Fruit fly (Drosophila melanogaster) whole organism, embryonic: ENCODE data around the gene CG6034.
A peak's percentile ranks its signal among the peaks of the same experiment; 100 is the strongest.

Experiments
- Adf1 ChIP-seq: fragments of 200-800 bp; sonication (Bioruptor generic); IDR thresholded peaks from 2 replicates; pipeline ENCODE4 v1.3.6; 2022; ENCODE audit warnings: missing biosample characterization, missing genetic modification characterization
- Atf6 ChIP-seq: fragments of 200-800 bp; sonication (Bioruptor generic); IDR thresholded peaks from 2 replicates; pipeline ENCODE4 v1.3.6; 2022; ENCODE audit warnings: missing biosample characterization, missing genetic modification characterization
- CG10274 ChIP-seq: fragments of 200-800 bp; sonication (Bioruptor generic); optimal IDR thresholded peaks from 3 replicates; lab custom pipeline; 2017; ENCODE audit warnings: missing biosample characterization, mild to moderate bottlenecking, missing genetic modification characterization
- CG10321 ChIP-seq: fragments of 200-800 bp; sonication (Bioruptor generic); IDR thresholded peaks from 2 replicates; pipeline ENCODE4 v1.3.6; 2022; ENCODE audit warnings: missing biosample characterization, missing genetic modification characterization
- CG11093 ChIP-seq: fragments of 200-800 bp; sonication (Bioruptor generic); IDR thresholded peaks from 3 replicates; pipeline ENCODE4 v1.3.6; 2022; ENCODE audit warnings: missing biosample characterization, missing genetic modification characterization
- CG11723 ChIP-seq: fragments of 200-800 bp; sonication (Bioruptor generic); optimal IDR thresholded peaks from 2 replicates; lab custom pipeline; 2017; ENCODE audit warnings: missing biosample characterization, mild to moderate bottlenecking, missing genetic modification characterization
- CG12299 ChIP-seq: fragments of 200-800 bp; sonication (Bioruptor generic); optimal IDR thresholded peaks from 2 replicates; lab custom pipeline; 2018; ENCODE audit warnings: missing biosample characterization, mild to moderate bottlenecking, missing genetic modification characterization
- CG12769 ChIP-seq: fragments of 200-800 bp; sonication (Bioruptor generic); optimal IDR thresholded peaks from 2 replicates; lab custom pipeline; 2019; ENCODE audit warnings: missing biosample characterization, mild to moderate bottlenecking, missing genetic modification characterization, moderate library complexity
- CG13296 ChIP-seq: fragments of 200-800 bp; sonication (Bioruptor generic); optimal IDR thresholded peaks from 3 replicates; lab custom pipeline; 2018; ENCODE audit warnings: missing biosample characterization, mild to moderate bottlenecking, missing genetic modification characterization
- CG13424 ChIP-seq: fragments of 200-800 bp; sonication (Bioruptor generic); optimal IDR thresholded peaks from 2 replicates; lab custom pipeline; 2019; ENCODE audit warnings: missing biosample characterization, mild to moderate bottlenecking, missing genetic modification characterization, moderate library complexity
- CG16813 ChIP-seq: fragments of 200-800 bp; sonication (Bioruptor generic); IDR thresholded peaks from 3 replicates; pipeline ENCODE4 v1.3.6; 2022; ENCODE audit warnings: missing biosample characterization, missing genetic modification characterization; ENCODE audit not compliant: partially characterized antibody
- CG17328 ChIP-seq: fragments of 200-800 bp; sonication (Bioruptor generic); IDR thresholded peaks from 2 replicates; pipeline ENCODE4 v1.3.6; 2022; ENCODE audit warnings: missing biosample characterization, missing genetic modification characterization
- CG2116 ChIP-seq: fragments of 200-800 bp; sonication (Bioruptor generic); optimal IDR thresholded peaks from 3 replicates; lab custom pipeline; 2018; ENCODE audit warnings: missing biosample characterization, mild to moderate bottlenecking, missing genetic modification characterization
- CG2678 ChIP-seq: fragments of 200-800 bp; sonication (Bioruptor generic); optimal IDR thresholded peaks from 3 replicates; lab custom pipeline; 2019; ENCODE audit warnings: missing biosample characterization, mild to moderate bottlenecking, missing genetic modification characterization, moderate library complexity
- CG32532 ChIP-seq: fragments of 200-800 bp; sonication (Bioruptor generic); IDR thresholded peaks from 2 replicates; pipeline ENCODE4 v1.3.6; 2022; ENCODE audit warnings: missing biosample characterization, missing genetic modification characterization
- CG3281 ChIP-seq: fragments of 200-800 bp; sonication (Bioruptor generic); optimal IDR thresholded peaks from 3 replicates; lab custom pipeline; 2017; ENCODE audit warnings: missing biosample characterization, mild to moderate bottlenecking, missing genetic modification characterization
- CG3847 ChIP-seq: fragments of 200-800 bp; sonication (Bioruptor generic); IDR thresholded peaks from 2 replicates; pipeline ENCODE4 v1.3.6; 2022; ENCODE audit warnings: missing biosample characterization, missing genetic modification characterization
- CG5245 ChIP-seq: fragments of 200-800 bp; sonication (Bioruptor generic); optimal IDR thresholded peaks from 3 replicates; lab custom pipeline; 2016; ENCODE audit warnings: missing biosample characterization, missing genetic modification characterization
- CG6654 ChIP-seq: fragments of 200-800 bp; sonication (Bioruptor generic); optimal IDR thresholded peaks from 2 replicates; lab custom pipeline; 2017; ENCODE audit warnings: missing biosample characterization, mild to moderate bottlenecking, missing genetic modification characterization
- CG6813 ChIP-seq: fragments of 200-800 bp; sonication (Bioruptor generic); optimal IDR thresholded peaks from 2 replicates; lab custom pipeline; 2017; ENCODE audit warnings: missing biosample characterization, missing genetic modification characterization, mild to moderate bottlenecking, moderate library complexity, missing genetic modification reagents
- CG8290 ChIP-seq, 3 experiments: fragments of 200-800 bp; sonication (Bioruptor generic); optimal IDR thresholded peaks; 2 replicates each; lab custom pipeline; 2016 to 2019; ENCODE audit warnings: missing biosample characterization in 3 of 3, missing genetic modification characterization in 3 of 3, mild to moderate bottlenecking in 2 of 3, moderate library complexity in 1 of 3
- CG8924 ChIP-seq: fragments of 200-800 bp; optimal IDR thresholded peaks from 3 replicates; lab custom pipeline; 2019; ENCODE audit warnings: missing biosample characterization, mild to moderate bottlenecking, missing genetic modification characterization, moderate library complexity
- CG9609 ChIP-seq: fragments of 200-800 bp; sonication (Bioruptor generic); optimal IDR thresholded peaks from 3 replicates; lab custom pipeline; 2016; ENCODE audit warnings: missing biosample characterization, missing genetic modification characterization
- Ets97D ChIP-seq: fragments of 200-800 bp; sonication (Bioruptor generic); optimal IDR thresholded peaks from 3 replicates; lab custom pipeline; 2016; ENCODE audit warnings: missing biosample characterization, missing genetic modification characterization
- Fer2 ChIP-seq: fragments of 200-800 bp; sonication (Bioruptor generic); optimal IDR thresholded peaks from 2 replicates; lab custom pipeline; 2018; ENCODE audit warnings: missing biosample characterization, mild to moderate bottlenecking, missing genetic modification characterization, moderate library complexity
- HLH54F ChIP-seq: fragments of 200-800 bp; sonication (Bioruptor generic); optimal IDR thresholded peaks from 3 replicates; lab custom pipeline; 2016; ENCODE audit warnings: missing biosample characterization, missing genetic modification characterization
- Hmx ChIP-seq: fragments of 200-800 bp; sonication (Bioruptor generic); optimal IDR thresholded peaks from 2 replicates; lab custom pipeline; 2016; ENCODE audit warnings: missing biosample characterization, missing genetic modification characterization
- Med ChIP-seq: fragments of 200-800 bp; sonication (Bioruptor generic); peaks from one replicate; lab custom pipeline; 2016; ENCODE audit warnings: missing biosample characterization, missing genetic modification characterization, mild to moderate bottlenecking, inconsistent platforms, moderate library complexity
- Optix ChIP-seq: fragments of 200-800 bp; sonication (Bioruptor generic); IDR thresholded peaks from 3 replicates; pipeline ENCODE4 v1.3.6; 2022; ENCODE audit warnings: missing biosample characterization, missing genetic modification characterization
- Taf1 ChIP-seq: fragments of 200-800 bp; sonication (Bioruptor generic); IDR thresholded peaks from 2 replicates; pipeline ENCODE4 v1.3.6; 2022; ENCODE audit warnings: missing biosample characterization, missing genetic modification characterization
- abd-A ChIP-seq: fragments of 200-800 bp; sonication (Bioruptor generic); optimal IDR thresholded peaks from 3 replicates; lab custom pipeline; 2019; ENCODE audit warnings: missing biosample characterization, mild to moderate bottlenecking, missing genetic modification characterization, moderate library complexity
- ac ChIP-seq: fragments of 200-800 bp; sonication (Bioruptor generic); optimal IDR thresholded peaks from 3 replicates; lab custom pipeline; 2017; ENCODE audit warnings: missing biosample characterization, mild to moderate bottlenecking, missing genetic modification characterization
- cwo ChIP-seq: fragments of 200-800 bp; sonication (Bioruptor generic); optimal IDR thresholded peaks from 3 replicates; lab custom pipeline; 2017; ENCODE audit warnings: missing biosample characterization, missing genetic modification characterization, mild to moderate bottlenecking, moderate library complexity, missing genetic modification reagents
- dan ChIP-seq: fragments of 200-800 bp; sonication (Bioruptor generic); IDR thresholded peaks from 2 replicates; pipeline ENCODE4 v1.3.6; 2022; ENCODE audit warnings: missing biosample characterization, missing genetic modification characterization
- ems ChIP-seq: fragments of 200-800 bp; sonication (Bioruptor generic); optimal IDR thresholded peaks from 3 replicates; lab custom pipeline; 2016; ENCODE audit warnings: missing biosample characterization, missing genetic modification characterization
- esg ChIP-seq: fragments of 200-800 bp; sonication (Bioruptor generic); conservative IDR thresholded peaks from 2 replicates; pipeline ENCODE4 v1.3.6; 2022; ENCODE audit warnings: missing biosample characterization, missing genetic modification characterization
- exex ChIP-seq: fragments of 200-800 bp; sonication (Bioruptor generic); optimal IDR thresholded peaks from 4 replicates; lab custom pipeline; 2018; ENCODE audit warnings: missing biosample characterization, mild to moderate bottlenecking, missing genetic modification characterization, moderate library complexity
- eyg ChIP-seq: fragments of 200-800 bp; sonication (Bioruptor generic); optimal IDR thresholded peaks from 3 replicates; lab custom pipeline; 2016; ENCODE audit warnings: missing biosample characterization, missing genetic modification characterization
- fd64A ChIP-seq: fragments of 200-800 bp; sonication (Bioruptor generic); optimal IDR thresholded peaks from 3 replicates; lab custom pipeline; 2018; ENCODE audit warnings: missing biosample characterization, mild to moderate bottlenecking, missing genetic modification characterization
- gfzf ChIP-seq: fragments of 200-800 bp; sonication (Bioruptor generic); optimal IDR thresholded peaks from 2 replicates; lab custom pipeline; 2016; ENCODE audit warnings: missing biosample characterization, mild to moderate bottlenecking, missing genetic modification characterization, moderate library complexity
- ham ChIP-seq: fragments of 200-800 bp; sonication (Bioruptor generic); IDR thresholded peaks from 2 replicates; pipeline ENCODE4 v1.3.6; 2022; ENCODE audit warnings: missing biosample characterization, missing genetic modification characterization
- kah ChIP-seq: fragments of 200-800 bp; sonication (Bioruptor generic); optimal IDR thresholded peaks from 2 replicates; lab custom pipeline; 2018; ENCODE audit warnings: missing biosample characterization, mild to moderate bottlenecking, missing genetic modification characterization
- lov ChIP-seq, 2 experiments: fragments of 200-800 bp in 1 of 2; fragments of >200 bp in 1 of 2; sonication (Bioruptor generic) in 1 of 2; IDR thresholded peaks in 1 of 2; optimal IDR thresholded peaks in 1 of 2; 2 replicates in 1 of 2; 3 replicates in 1 of 2; pipeline versions ENCODE4 v1.3.6 to Lab custom; 2017 to 2022; ENCODE audit warnings: missing biosample characterization in 1 of 2, missing genetic modification characterization in 1 of 2
- phol ChIP-seq: fragments of 200-800 bp; sonication (Bioruptor generic); optimal IDR thresholded peaks from 3 replicates; lab custom pipeline; 2018; ENCODE audit warnings: missing biosample characterization, mild to moderate bottlenecking, missing genetic modification characterization, moderate library complexity
- row ChIP-seq: fragments of 200-800 bp; sonication (Bioruptor generic); IDR thresholded peaks from 3 replicates; pipeline ENCODE4 v1.3.6; 2022; ENCODE audit warnings: missing biosample characterization, missing genetic modification characterization
- schlank ChIP-seq: fragments of 200-800 bp; sonication (Bioruptor generic); optimal IDR thresholded peaks from 2 replicates; lab custom pipeline; 2018; ENCODE audit warnings: missing biosample characterization, mild to moderate bottlenecking, missing genetic modification characterization
- sna ChIP-seq: fragments of 200-800 bp; sonication (Bioruptor generic); IDR thresholded peaks from 2 replicates; pipeline ENCODE4 v1.3.6; 2022; ENCODE audit warnings: missing biosample characterization, missing genetic modification characterization; ENCODE audit not compliant: partially characterized antibody
- so ChIP-seq: fragments of 200-800 bp; sonication (Bioruptor generic); IDR thresholded peaks from 3 replicates; pipeline ENCODE4 v1.3.6; 2022; ENCODE audit warnings: missing biosample characterization, missing genetic modification characterization
- sug ChIP-seq: fragments of 200-800 bp; optimal IDR thresholded peaks from 2 replicates; lab custom pipeline; 2019; ENCODE audit warnings: missing biosample characterization, mild to moderate bottlenecking, missing genetic modification characterization, moderate library complexity
- toy ChIP-seq: fragments of 200-800 bp; sonication (Bioruptor generic); IDR thresholded peaks from 2 replicates; pipeline ENCODE4 v1.3.6; 2022; ENCODE audit warnings: missing biosample characterization, missing genetic modification characterization

The CG6034 gene

dm6 chr3L:17750488-17750887 is 3.8 kb upstream of the CG6034 start, which contains the start of gene Adgf-B:
Adgf-B (minus strand) TSS chr3L:17750588.
- TF ChIP-seq abd-A (tag; lab: Kevin White, UChicago), result no peak
- TF ChIP-seq CG2678 (tag; lab: Kevin White, UChicago), result no peak
- no peak for TF ChIP-seq CG12769
- TF ChIP-seq Taf1, result no peak
- peak; percentile 44 for TF ChIP-seq Med
- TF ChIP-seq fd64A, result no peak
- no peak for TF ChIP-seq CG17328 (GFP tag; lab: Robert Waterston, UW)
- no peak for TF ChIP-seq CG3281
- TF ChIP-seq Ets97D (GFP tag; lab: Kevin White, UChicago), result peak; percentile 16
- no peak for TF ChIP-seq CG13424 (tag; lab: Kevin White, UChicago)
- TF ChIP-seq CG9609 (GFP tag; lab: Kevin White, UChicago), result no peak
- TF ChIP-seq CG11093 (GFP tag; lab: Robert Waterston, UW), result no peak
- TF ChIP-seq CG12299 (tag; lab: Kevin White, UChicago), result no peak
- TF ChIP-seq Optix (GFP tag; lab: Robert Waterston, UW), result no peak
- no peak for TF ChIP-seq Adf1 (GFP tag; lab: Robert Waterston, UW)
- peak; percentile 42 for TF ChIP-seq phol (tag; lab: Kevin White, UChicago)
- no peak for TF ChIP-seq ems (GFP tag; lab: Kevin White, UChicago)
- no peak for TF ChIP-seq kah (GFP tag; lab: Kevin White, UChicago)
- TF ChIP-seq row (GFP tag; lab: Robert Waterston, UW), result no peak
- TF ChIP-seq sna (GFP tag; lab: Robert Waterston, UW), result no peak
- no peak for TF ChIP-seq lov (optimal IDR thresholded peaks at IDR 0.05; lab: Kevin White, UChicago)
- TF ChIP-seq lov (GFP tag; IDR thresholded peaks at IDR 0.05; lab: Robert Waterston, UW), result no peak
- no peak for TF ChIP-seq Fer2 (tag; lab: Kevin White, UChicago)
- no peak for TF ChIP-seq CG11723
- no peak for TF ChIP-seq CG8290 (GFP tag; optimal IDR thresholded peaks at IDR 0.05; lab: Kevin White, UChicago)
- TF ChIP-seq CG8290 (tag; optimal IDR thresholded peaks at IDR 0.05; lab: Kevin White, UChicago), result no peak
- no peak for TF ChIP-seq CG10321 (GFP tag; lab: Robert Waterston, UW)

DNA sequence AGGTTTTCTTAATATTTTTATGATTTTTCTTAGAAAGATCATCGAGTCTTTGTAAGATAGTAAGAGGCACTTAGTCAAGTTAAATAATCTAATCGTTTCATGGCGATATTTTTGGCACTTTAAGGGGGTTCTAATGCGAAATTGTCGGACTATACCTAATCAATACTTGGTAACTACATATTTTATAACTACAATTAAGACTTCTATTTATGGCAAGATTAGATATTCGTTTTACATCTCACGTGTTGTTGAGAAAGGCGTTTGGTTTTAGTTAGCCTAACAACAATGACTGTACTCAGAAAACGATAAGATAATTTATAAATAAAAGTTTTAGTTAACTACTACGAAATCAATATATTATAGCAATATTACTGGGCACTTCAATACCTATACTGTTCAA is 4.1 kb downstream of the CG6034 start:
- TF ChIP-seq CG10274 (no peak), sug (peak; percentile 70), CG2116 (GFP tag; lab: Kevin White, UChicago) (no peak), dan (no peak), Atf6 (GFP tag; lab: Robert Waterston, UW) (no peak), exex (tag; lab: Kevin White, UChicago) (peak; percentile 86), gfzf (no peak), cwo (peak; percentile 77)

dm6 chr3L:17740471-17740870 is 6.2 kb downstream of the CG6034 start, which contains the start of gene CG7460:
CG7460 (plus strand) TSS chr3L:17740540.
- TF ChIP-seq esg (GFP tag; lab: Robert Waterston, UW) (no peak), toy (GFP tag; lab: Robert Waterston, UW) (no peak), Hmx (no peak), CG16813 (GFP tag; lab: Robert Waterston, UW) (no peak), CG3847 (GFP tag; lab: Robert Waterston, UW) (no peak), CG6654 (no peak), ac (GFP tag; lab: Kevin White, UChicago) (no peak), CG9609 (GFP tag; lab: Kevin White, UChicago) (no peak), CG8924 (tag; lab: Kevin White, UChicago) (no peak), so (GFP tag; lab: Robert Waterston, UW) (no peak), CG5245 (GFP tag; lab: Kevin White, UChicago) (no peak), CG13296 (GFP tag; lab: Kevin White, UChicago) (peak; percentile 57), ham (GFP tag; lab: Robert Waterston, UW) (no peak), CG32532 (GFP tag; lab: Robert Waterston, UW) (no peak), CG6813 (GFP tag; lab: Kevin White, UChicago) (no peak), schlank (tag; lab: Kevin White, UChicago) (no peak), HLH54F (GFP tag; lab: Kevin White, UChicago) (no peak), eyg (GFP tag; lab: Kevin White, UChicago) (no peak)
